Worm (Caenorhabditis elegans) whole organism, L2 larva: ENCODE results near the gene F11A10.6.

Source experiments
- ama-1 ChIP-seq: fragments of 150-350 bp; optimal IDR thresholded peaks from 2 replicates; lab custom pipeline; 2018; ENCODE audit warnings: inconsistent platforms
- lsy-2 ChIP-seq, 2 experiments: fragments of 150-350 bp in 1 of 2; sonication (generic microtip) in 1 of 2; optimal IDR thresholded peaks; 2 replicates each; lab custom pipeline; 2014 to 2017; ENCODE audit warnings: missing biosample characterization in 2 of 2, missing genetic modification characterization in 2 of 2
- nhr-23 ChIP-seq: fragments of 150-350 bp; optimal IDR thresholded peaks from 2 replicates; lab custom pipeline; 2014; ENCODE audit warnings: missing biosample characterization, missing genetic modification reagents, missing genetic modification characterization
- ztf-11 ChIP-seq: sonication (generic microtip); optimal IDR thresholded peaks from 2 replicates; lab custom pipeline; 2017; ENCODE audit warnings: missing biosample characterization, missing genetic modification characterization

ce11 chrIV:12092113-12092512, 2.7 kb upstream of the F11A10.6 start, which contains the start of gene mig-32:
- TF ChIP-seq nhr-23 (no peak), ztf-11 (tag; lab: Kevin White, UChicago) (no peak), lsy-2 (tag; optimal IDR thresholded peaks at IDR 0.05; lab: Kevin White, UChicago) (no peak), ama-1 (no peak)
